Worm (Caenorhabditis elegans) whole organism, L4/young adult: Measurements from ENCODE around the gene idpc-2.

ENCODE experiments used
- W03F9.2 ChIP-seq: fragments of 150-350 bp; optimal IDR thresholded peaks from 2 replicates; lab custom pipeline; 2014; ENCODE audit warnings: missing biosample characterization, missing genetic modification characterization
- him-1 ChIP-seq: sonication (generic microtip); optimal IDR thresholded peaks from 2 replicates; lab custom pipeline; 2016; ENCODE audit warnings: missing genotype, missing genetic modification reagents, missing genetic modification characterization, missing compliant biosample characterization

DNA sequence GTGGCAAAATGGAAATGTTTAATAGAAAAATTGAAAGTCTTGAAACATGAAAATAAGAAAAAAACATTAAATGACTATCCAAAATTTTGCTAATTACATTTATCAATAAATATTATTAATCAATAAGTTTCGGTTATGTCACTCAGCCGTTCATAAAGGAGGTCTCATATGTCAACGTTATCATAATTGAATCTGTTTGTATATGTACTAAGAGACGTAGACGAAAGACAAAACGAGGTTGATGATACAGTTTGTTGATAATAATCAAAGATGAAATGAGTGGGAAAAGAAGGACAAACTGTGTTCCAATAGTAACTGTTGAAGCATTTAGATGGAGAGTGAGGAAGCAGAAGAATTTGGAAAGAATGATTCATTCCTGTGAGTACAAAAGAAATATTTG, 34.2 kb downstream of the idpc-2 start:
- TF ChIP-seq W03F9.2 (tag; lab: Kevin White, UChicago) (no peak), him-1 (tag; lab: Kevin White, UChicago) (no peak)
